Worm (Caenorhabditis elegans) whole organism, L4 larva: ENCODE data around the gene idh-1.

Source experiments
- D1046.2 ChIP-seq: fragments of 200-800 bp; sonication (Bioruptor generic); IDR thresholded peaks from 2 replicates; pipeline ENCODE4 v1.3.6; 2022; ENCODE audit warnings: missing genetic modification characterization, missing compliant biosample characterization
- F26F4.8 ChIP-seq: fragments of 200-800 bp; sonication (Bioruptor generic); conservative IDR thresholded peaks from 2 replicates; pipeline ENCODE4 v1.3.6; 2022; ENCODE audit warnings: missing genetic modification characterization, missing compliant biosample characterization
- F37D6.2 ChIP-seq: sonication (generic microtip); optimal IDR thresholded peaks from 2 replicates; lab custom pipeline; 2016; ENCODE audit warnings: mild to moderate bottlenecking, missing genetic modification characterization, missing compliant biosample characterization
- R02D3.7 ChIP-seq: fragments of 150-350 bp; sonication (generic microtip); optimal IDR thresholded peaks from 3 replicates; lab custom pipeline; 2014; ENCODE audit warnings: missing biosample characterization, missing genetic modification characterization
- T20F7.1 ChIP-seq: fragments of 200-800 bp; sonication (Bioruptor generic); optimal IDR thresholded peaks from 2 replicates; lab custom pipeline; 2018; ENCODE audit warnings: mild to moderate bottlenecking, missing genetic modification characterization, missing compliant biosample characterization
- T26A8.4 ChIP-seq: fragments of 200-800 bp; sonication (Bioruptor generic); IDR thresholded peaks from 2 replicates; pipeline ENCODE4 v1.3.6; 2022; ENCODE audit warnings: missing genetic modification characterization, missing compliant biosample characterization
- Y48G9A.11 ChIP-seq: fragments of 200-800 bp; sonication (Bioruptor generic); IDR thresholded peaks from 2 replicates; pipeline ENCODE4 v1.3.6; 2022; ENCODE audit warnings: missing genetic modification reagents, missing genetic modification characterization, missing compliant biosample characterization
- Y75B8A.6 ChIP-seq: fragments of 200-800 bp; sonication (Bioruptor generic); IDR thresholded peaks from 2 replicates; pipeline ENCODE4 v1.3.6; 2022; ENCODE audit warnings: missing genetic modification reagents, missing genetic modification characterization, missing compliant biosample characterization
- aly-2 ChIP-seq: sonication (generic microtip); optimal IDR thresholded peaks from 2 replicates; lab custom pipeline; 2018; ENCODE audit warnings: missing biosample characterization, missing genetic modification characterization
- attf-4 ChIP-seq: sonication (generic microtip); optimal IDR thresholded peaks from 3 replicates; lab custom pipeline; 2017; ENCODE audit warnings: missing biosample characterization, missing genetic modification characterization
- ceh-20 ChIP-seq: fragments of 200-800 bp; sonication (Bioruptor generic); IDR thresholded peaks from 2 replicates; pipeline ENCODE4 v1.3.6; 2022; ENCODE audit warnings: missing genetic modification reagents, missing genetic modification characterization, missing compliant biosample characterization
- ceh-28 ChIP-seq: fragments of 150-350 bp; optimal IDR thresholded peaks from 2 replicates; lab custom pipeline; 2014; ENCODE audit warnings: missing biosample characterization, missing genetic modification reagents, missing genetic modification characterization
- ceh-32 ChIP-seq: sonication (generic microtip); optimal IDR thresholded peaks from 2 replicates; lab custom pipeline; 2016; ENCODE audit warnings: mild to moderate bottlenecking, missing genetic modification characterization, missing compliant biosample characterization; ENCODE audit not compliant: poor library complexity
- ceh-44 ChIP-seq: fragments of 200-800 bp; sonication (Bioruptor generic); IDR thresholded peaks from 2 replicates; pipeline ENCODE4 v1.3.6; 2022; ENCODE audit warnings: missing genetic modification reagents, missing genetic modification characterization, missing compliant biosample characterization
- ces-1 ChIP-seq: fragments of 150-350 bp; sonication (generic microtip); optimal IDR thresholded peaks from 4 replicates; lab custom pipeline; 2014; ENCODE audit warnings: missing biosample characterization, missing genetic modification reagents, missing genetic modification characterization
- daf-12 ChIP-seq: fragments of 150-350 bp; optimal IDR thresholded peaks from 2 replicates; lab custom pipeline; 2014; ENCODE audit warnings: missing biosample characterization, missing genetic modification reagents, missing genetic modification characterization
- dmd-6 ChIP-seq: fragments of 200-800 bp; sonication (Bioruptor generic); IDR thresholded peaks from 2 replicates; pipeline ENCODE4 v1.3.6; 2022; ENCODE audit warnings: missing genetic modification reagents, missing genetic modification characterization, missing compliant biosample characterization
- dmd-9 ChIP-seq: fragments of 200-800 bp; sonication (Bioruptor generic); IDR thresholded peaks from 2 replicates; pipeline ENCODE4 v1.3.6; 2022; ENCODE audit warnings: missing genetic modification reagents, missing genetic modification characterization, missing compliant biosample characterization
- duxl-1 ChIP-seq: sonication (generic microtip); optimal IDR thresholded peaks from 2 replicates; lab custom pipeline; 2016; ENCODE audit warnings: mild to moderate bottlenecking, missing genetic modification characterization, moderate library complexity, missing compliant biosample characterization; ENCODE audit not compliant: poor library complexity
- egl-27 ChIP-seq: sonication (generic microtip); optimal IDR thresholded peaks from 3 replicates; lab custom pipeline; 2017; ENCODE audit warnings: missing biosample characterization, missing genetic modification reagents, missing genetic modification characterization
- egl-43 ChIP-seq: fragments of 200-800 bp; sonication (Bioruptor generic); IDR thresholded peaks from 2 replicates; pipeline ENCODE4 v1.3.6; 2022; ENCODE audit warnings: missing genetic modification reagents, missing genetic modification characterization, missing compliant biosample characterization
- fkh-10 ChIP-seq: fragments of 150-350 bp; optimal IDR thresholded peaks from 2 replicates; lab custom pipeline; 2014; ENCODE audit warnings: missing biosample characterization, missing genetic modification reagents, missing genetic modification characterization
- fos-1 ChIP-seq: fragments of 150-350 bp; optimal IDR thresholded peaks from 2 replicates; lab custom pipeline; 2014; ENCODE audit warnings: missing biosample characterization, missing genetic modification characterization
- gei-8 ChIP-seq: fragments of 200-800 bp; sonication (Bioruptor generic); optimal IDR thresholded peaks from 2 replicates; lab custom pipeline; 2018; ENCODE audit warnings: mild to moderate bottlenecking, missing genetic modification characterization, missing compliant biosample characterization
- hif-1 ChIP-seq, 2 experiments: sonication (generic microtip); optimal IDR thresholded peaks; 2 replicates each; lab custom pipeline; 2016 to 2017; ENCODE audit warnings: missing compliant biosample characterization in 2 of 2, missing genetic modification characterization in 2 of 2, missing genetic modification reagents in 2 of 2, missing genotype in 2 of 2, mild to moderate bottlenecking in 1 of 2
- lin-1 ChIP-seq: fragments of 200-800 bp; sonication (Bioruptor generic); IDR thresholded peaks from 2 replicates; pipeline ENCODE4 v1.3.6; 2022; ENCODE audit warnings: missing genetic modification reagents, missing genetic modification characterization, missing compliant biosample characterization
- lin-13 ChIP-seq: fragments of 150-350 bp; optimal IDR thresholded peaks from 2 replicates; lab custom pipeline; 2014; ENCODE audit warnings: missing biosample characterization, missing genetic modification reagents, missing genetic modification characterization
- lin-15B ChIP-seq: fragments of 150-350 bp; sonication (generic microtip); optimal IDR thresholded peaks from 3 replicates; lab custom pipeline; 2014; ENCODE audit warnings: missing biosample characterization, missing genetic modification characterization
- lin-38 ChIP-seq: fragments of 200-800 bp; sonication (Bioruptor generic); IDR thresholded peaks from 2 replicates; pipeline ENCODE4 v1.3.6; 2022; ENCODE audit warnings: missing genetic modification reagents, missing genetic modification characterization, missing compliant biosample characterization
- madf-5 ChIP-seq, 2 experiments: fragments of 200-800 bp; sonication (Bioruptor generic); IDR thresholded peaks; 2 replicates each; pipeline ENCODE4 v1.3.6; 2022; ENCODE audit warnings: missing compliant biosample characterization in 2 of 2, missing genetic modification characterization in 2 of 2
- madf-9 ChIP-seq: fragments of 200-800 bp; sonication (Bioruptor generic); conservative IDR thresholded peaks from 2 replicates; pipeline ENCODE4 v1.3.6; 2022; ENCODE audit warnings: missing genetic modification reagents, missing genetic modification characterization, missing compliant biosample characterization
- mdl-1 ChIP-seq, 2 experiments: fragments of 150-350 bp in 1 of 2; sonication (generic microtip) in 1 of 2; optimal IDR thresholded peaks; 2 replicates each; lab custom pipeline; 2014 to 2017; ENCODE audit warnings: missing biosample characterization in 2 of 2, missing genetic modification characterization in 2 of 2
- mdt-29 ChIP-seq: fragments of 200-800 bp; sonication (Bioruptor generic); IDR thresholded peaks from 2 replicates; pipeline ENCODE4 v1.3.6; 2022; ENCODE audit warnings: missing genetic modification reagents, missing genetic modification characterization, missing compliant biosample characterization
- mxl-3 ChIP-seq: fragments of 200-800 bp; sonication (Bioruptor generic); optimal IDR thresholded peaks from 2 replicates; lab custom pipeline; 2018; ENCODE audit warnings: mild to moderate bottlenecking, missing genetic modification characterization, missing compliant biosample characterization
- nhr-102 ChIP-seq: sonication (generic microtip); optimal IDR thresholded peaks from 2 replicates; lab custom pipeline; 2016; ENCODE audit warnings: mild to moderate bottlenecking, missing genetic modification characterization, moderate library complexity, missing compliant biosample characterization
- nhr-48 ChIP-seq: sonication (generic microtip); optimal IDR thresholded peaks from 2 replicates; lab custom pipeline; 2016; ENCODE audit warnings: mild to moderate bottlenecking, missing genetic modification characterization, missing compliant biosample characterization
- nhr-6 ChIP-seq: fragments of 150-350 bp; optimal IDR thresholded peaks from 2 replicates; lab custom pipeline; 2014; ENCODE audit warnings: missing biosample characterization, missing genetic modification characterization
- pha-4 ChIP-seq, 2 experiments: fragments of 150-350 bp in 1 of 2; fragments of 200-800 bp in 1 of 2; sonication (Bioruptor generic) in 1 of 2; IDR thresholded peaks in 1 of 2; optimal IDR thresholded peaks in 1 of 2; 2 replicates each; pipeline versions ENCODE4 v1.3.6 to Lab custom; 2014 to 2022; ENCODE audit warnings: missing genetic modification characterization in 2 of 2, missing genetic modification reagents in 2 of 2, missing biosample characterization in 1 of 2, missing compliant biosample characterization in 1 of 2
- php-3 ChIP-seq: fragments of 200-800 bp; sonication (Bioruptor generic); IDR thresholded peaks from 2 replicates; pipeline ENCODE4 v1.3.6; 2022; ENCODE audit warnings: missing genetic modification reagents, missing genetic modification characterization, missing compliant biosample characterization
- sdz-12 ChIP-seq: fragments of 200-800 bp; sonication (Bioruptor generic); optimal IDR thresholded peaks from 2 replicates; lab custom pipeline; 2018; ENCODE audit warnings: mild to moderate bottlenecking, missing genetic modification characterization, missing compliant biosample characterization
- snpc-1.2 ChIP-seq: fragments of 200-800 bp; sonication (Bioruptor generic); IDR thresholded peaks from 2 replicates; pipeline ENCODE4 v1.3.6; 2022; ENCODE audit warnings: missing genetic modification reagents, missing genetic modification characterization, missing compliant biosample characterization
- tag-97 ChIP-seq: fragments of 200-800 bp; sonication (Bioruptor generic); IDR thresholded peaks from 2 replicates; pipeline ENCODE4 v1.3.6; 2022; ENCODE audit warnings: missing genetic modification characterization, missing compliant biosample characterization
- tra-1 ChIP-seq: fragments of 200-800 bp; sonication (Bioruptor generic); IDR thresholded peaks from 2 replicates; pipeline ENCODE4 v1.3.6; 2022; ENCODE audit warnings: missing genetic modification reagents, missing genetic modification characterization, missing compliant biosample characterization
- unc-130 ChIP-seq: sonication (generic microtip); optimal IDR thresholded peaks from 2 replicates; lab custom pipeline; 2016; ENCODE audit warnings: missing genetic modification reagents, missing genetic modification characterization, missing compliant biosample characterization
- unc-62 ChIP-seq, 3 experiments: fragments of 150-350 bp in 1 of 3; sonication (generic microtip); optimal IDR thresholded peaks in 2 of 3; peaks in 1 of 3; 1 replicate in 1 of 3; 2 replicates in 2 of 3; lab custom pipeline; 2014 to 2017; ENCODE audit warnings: missing biosample characterization in 3 of 3, missing genetic modification characterization in 3 of 3, missing genetic modification reagents in 3 of 3, missing genotype in 1 of 3
- vab-7 ChIP-seq: fragments of 200-800 bp; sonication (Bioruptor generic); IDR thresholded peaks from 2 replicates; pipeline ENCODE4 v1.3.6; 2022; ENCODE audit warnings: missing genetic modification reagents, missing genetic modification characterization, missing compliant biosample characterization
- zag-1 ChIP-seq: fragments of 150-350 bp; optimal IDR thresholded peaks from 2 replicates; lab custom pipeline; 2014; ENCODE audit warnings: missing biosample characterization, missing genetic modification characterization
- zfp-2 ChIP-seq: sonication (generic microtip); optimal IDR thresholded peaks from 2 replicates; lab custom pipeline; 2016; ENCODE audit warnings: mild to moderate bottlenecking, missing genetic modification characterization, missing compliant biosample characterization
- zip-2 ChIP-seq: fragments of 150-350 bp; optimal IDR thresholded peaks from 2 replicates; lab custom pipeline; 2014; ENCODE audit warnings: missing biosample characterization, missing genetic modification characterization
- ztf-11 ChIP-seq: fragments of 150-350 bp; optimal IDR thresholded peaks from 2 replicates; lab custom pipeline; 2014; ENCODE audit warnings: missing biosample characterization, missing genetic modification characterization

The idh-1 gene

DNA sequence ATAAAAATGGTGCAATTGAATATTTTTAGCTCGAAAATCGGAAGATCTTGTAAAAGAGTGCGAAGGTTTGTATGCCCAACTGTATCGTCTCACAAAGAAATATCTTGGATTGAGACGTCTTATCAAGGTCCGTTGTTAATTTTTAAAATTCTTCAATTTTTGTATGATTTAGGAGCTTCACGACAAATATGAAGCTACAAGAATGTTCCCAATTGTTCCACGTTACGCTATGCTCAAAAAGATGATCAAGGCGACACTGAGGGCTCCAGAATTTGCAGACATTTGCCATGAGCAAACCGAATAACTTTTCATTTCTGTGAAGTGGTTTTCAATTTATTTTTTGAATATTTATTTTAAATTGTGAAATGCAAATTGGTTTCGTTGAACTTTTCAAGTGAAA lies 2.2 kb downstream of the idh-1 start (continued):
- TF ChIP-seq duxl-1 (no peak), mdl-1 (tag; optimal IDR thresholded peaks at IDR 0.05; lab: Kevin White, UChicago) (no peak), lin-1 (GFP tag; lab: Robert Waterston, UW) (0 out of 2 replicates have a peak, but pooled peaks have one; percentile 33), gei-8 (GFP tag; lab: Kevin White, UChicago) (peak; percentile 11), egl-43 (GFP tag; lab: Robert Waterston, UW) (no peak), T26A8.4 (GFP tag; lab: Robert Waterston, UW) (peak; percentile 79; the same call in 1 of the 2 replicates), madf-9 (GFP tag; lab: Robert Waterston, UW) (no peak; the same call in 1 of the 2 replicates), ces-1 (GFP tag; lab: Kevin White, UChicago) (no peak), snpc-1.2 (peak; percentile 49; the same call in 1 of the 2 replicates), lin-15B (tag; lab: Kevin White, UChicago) (no peak), tra-1 (GFP tag; lab: Robert Waterston, UW) (no peak), dmd-9 (GFP tag; lab: Robert Waterston, UW) (no peak), nhr-102 (tag; lab: Kevin White, UChicago) (no peak), nhr-48 (tag; lab: Kevin White, UChicago) (no peak), lin-38 (peak; percentile 69), Y75B8A.6 (GFP tag; lab: Robert Waterston, UW) (0 out of 2 replicates have a peak, but pooled peaks have one; percentile 43), vab-7 (GFP tag; lab: Robert Waterston, UW) (0 out of 2 replicates have a peak, but pooled peaks have one; percentile 11), mdt-29 (GFP tag; lab: Robert Waterston, UW) (no peak; the same call in none of the 2 replicates), tag-97 (no peak), mxl-3 (GFP tag; lab: Kevin White, UChicago) (no peak), fkh-10 (GFP tag; lab: Kevin White, UChicago) (no peak), pha-4 (GFP tag; IDR thresholded peaks at IDR 0.05; lab: Robert Waterston, UW) (peak; percentile 74; the same call in 1 of the 2 replicates), pha-4 (tag; optimal IDR thresholded peaks at IDR 0.05; lab: Kevin White, UChicago) (no peak), F26F4.8 (GFP tag; lab: Robert Waterston, UW) (no peak), R02D3.7 (tag; lab: Kevin White, UChicago) (no peak), nhr-6 (no peak), ztf-11 (tag; lab: Kevin White, UChicago) (no peak), unc-130 (GFP tag; lab: Kevin White, UChicago) (peak; percentile 5), attf-4 (tag; lab: Kevin White, UChicago) (no peak), aly-2 (no peak), daf-12 (tag; lab: Kevin White, UChicago) (no peak), zag-1 (no peak), php-3 (0 out of 2 replicates have a peak, but pooled peaks have one; percentile 53), ceh-20 (GFP tag; lab: Robert Waterston, UW) (no peak), fos-1 (tag; lab: Kevin White, UChicago) (no peak), dmd-6 (GFP tag; lab: Robert Waterston, UW) (peak; percentile 40), hif-1 (tag; optimal IDR thresholded peaks at IDR 0.05; lab: Kevin White, UChicago) (no peak), ceh-28 (tag; lab: Kevin White, UChicago) (no peak), zfp-2 (tag; lab: Kevin White, UChicago) (no peak), egl-27 (tag; lab: Kevin White, UChicago) (no peak), F37D6.2 (no peak), zip-2 (tag; lab: Kevin White, UChicago) (no peak), T20F7.1 (peak; percentile 69), madf-5 (GFP tag; IDR thresholded peaks at IDR 0.05; lab: Robert Waterston, UW) (peak in 1 of 2 experiments; percentile 23; a peak in 1 of 4 replicates), sdz-12 (no peak), ceh-32 (tag; lab: Kevin White, UChicago) (no peak), lin-13 (GFP tag; lab: Kevin White, UChicago) (no peak), ceh-44 (no peak), D1046.2 (GFP tag; lab: Robert Waterston, UW) (no peak), unc-62 (GFP tag; optimal IDR thresholded peaks at IDR 0.05 in 1 of 2; lab: Kevin White, UChicago) (peak in 1 of 2 experiments; percentile 96), unc-62 (tag; optimal IDR thresholded peaks at IDR 0.05; lab: Kevin White, UChicago) (no peak), Y48G9A.11 (0 out of 2 replicates have a peak, but pooled peaks have one; percentile 63)
